Fruit fly (Drosophila melanogaster): ENCODE measurements around the gene CG8661.

- TF ChIP-seq CG8119 (GFP tag; IDR thresholded peaks at IDR 0.05) (no peak), CG34406 (GFP tag; optimal IDR thresholded peaks at IDR 0.05) (no peak), vri (GFP tag; optimal IDR thresholded peaks at IDR 0.05) (peak; percentile 19), CG6163 (GFP tag; IDR thresholded peaks at IDR 0.05) (0 out of 3 replicates have a peak, but pooled peaks have one; percentile 7), ss (GFP tag; optimal IDR thresholded peaks at IDR 0.05) (peak in 1 of 2 experiments; percentile 27), fkh (GFP tag; optimal IDR thresholded peaks at IDR 0.05) (peak; percentile 6), Sox102F (GFP tag; optimal IDR thresholded peaks at IDR 0.05) (no peak)
These were observed 17.4 kb upstream of the CG8661 start, which contains the start of gene Fim for dm6 chrX:17301705-17302104.

Measured in whole organism, prepupa.